Fruit fly (Drosophila melanogaster): ENCODE results near the gene ND-15.
A peak's percentile ranks its signal among the peaks of the same experiment; 100 is the strongest.

The ND-15 gene

dm6 chr2L:131466-132270, 17.1 kb downstream of the ND-15 start, which contains the start of gene Gs1 (continued):
- TF ChIP-seq nom (GFP tag; optimal IDR thresholded peaks at IDR 0.05) (peak; percentile 84), Stat92E (GFP tag; optimal IDR thresholded peaks at IDR 0.05) (peak in 1 of 3 experiments; percentile 48), sug (tag; optimal IDR thresholded peaks at IDR 0.05) (peak; percentile 84), CG12219 (GFP tag; optimal IDR thresholded peaks at IDR 0.05) (peak; percentile 34), Tbp (GFP tag; optimal IDR thresholded peaks at IDR 0.05) (no peak), CG18262 (tag; optimal IDR thresholded peaks at IDR 0.05) (no peak), CG8478 (optimal IDR thresholded peaks at IDR 0.05) (no peak), CG10565 (GFP tag; optimal IDR thresholded peaks at IDR 0.05) (no peak), cas (GFP tag; IDR thresholded peaks at IDR 0.05) (no peak), CG17385 (GFP tag; optimal IDR thresholded peaks at IDR 0.05) (peak; percentile 58), Lhr (GFP tag; optimal IDR thresholded peaks at IDR 0.05) (no peak), CG13775 (GFP tag; optimal IDR thresholded peaks at IDR 0.05) (no peak), sens-2 (GFP tag; IDR thresholded peaks at IDR 0.05) (peak; percentile 4; the same call in 1 of the 2 replicates), CG3407 (GFP tag; optimal IDR thresholded peaks at IDR 0.05) (peak; percentile 16), PHDP (tag; optimal IDR thresholded peaks at IDR 0.05) (peak; percentile 20), lilli (GFP tag; optimal IDR thresholded peaks at IDR 0.05) (peak; percentile 14), chif (GFP tag; optimal IDR thresholded peaks at IDR 0.05) (no peak), CG3281 (GFP tag; optimal IDR thresholded peaks at IDR 0.05) (peak; percentile 9), Blimp-1 (GFP tag; optimal IDR thresholded peaks at IDR 0.05) (peak; percentile 87), Spps (tag; optimal IDR thresholded peaks at IDR 0.05) (no peak), H2.0 (GFP tag; IDR thresholded peaks at IDR 0.05) (no peak), nerfin-1 (tag; optimal IDR thresholded peaks at IDR 0.05) (no peak), Deaf1 (tag; optimal IDR thresholded peaks at IDR 0.05) (peak; percentile 98), caup (GFP tag; optimal IDR thresholded peaks at IDR 0.05; ENCODE audit: severe bottlenecking) (peak; percentile 60), CG12391 (tag; optimal IDR thresholded peaks at IDR 0.05) (no peak), cwo (GFP tag; optimal IDR thresholded peaks at IDR 0.05) (peak; percentile 61), tin (GFP tag; optimal IDR thresholded peaks at IDR 0.05) (no peak), CG32767 (GFP tag; IDR thresholded peaks at IDR 0.05) (peak; percentile 49; the same call in 1 of the 2 replicates), ap (GFP tag; IDR thresholded peaks at IDR 0.05) (no peak), CG31441 (GFP tag; IDR thresholded peaks at IDR 0.05) (no peak; the same call in 1 of the 2 replicates), CG6175 (GFP tag; IDR thresholded peaks at IDR 0.05) (peak; percentile 96), CG34224 (GFP tag; IDR thresholded peaks at IDR 0.05; ENCODE audit: partially characterized antibody) (peak; percentile 68; the same call in 2 of the 3 replicates), CG7745 (tag; optimal IDR thresholded peaks at IDR 0.05) (no peak), her (GFP tag; optimal IDR thresholded peaks at IDR 0.05) (peak; percentile 30), Rfx (GFP tag; IDR thresholded peaks at IDR 0.05) (peak; percentile 46; the same call in 1 of the 2 replicates), CG8359 (GFP tag; optimal IDR thresholded peaks at IDR 0.05; ENCODE audit: borderline replicate concordance) (peak; percentile 17), CTCF (GFP tag; optimal IDR thresholded peaks at IDR 0.05) (peak; percentile 41), CG8281 (tag; optimal IDR thresholded peaks at IDR 0.05) (no peak), Usf (GFP tag; optimal IDR thresholded peaks at IDR 0.05) (no peak), CG16813 (GFP tag; IDR thresholded peaks at IDR 0.05; ENCODE audit: partially characterized antibody) (no peak), CG11695 (GFP tag; IDR thresholded peaks at IDR 0.05) (0 out of 3 replicates have a peak, but pooled peaks have one; percentile 40), Pdp1 (GFP tag; optimal IDR thresholded peaks at IDR 0.05) (peak in 1 of 2 experiments; percentile 56), rib (GFP tag; IDR thresholded peaks at IDR 0.05) (no peak), CG9609 (GFP tag; optimal IDR thresholded peaks at IDR 0.05) (no peak), lola (GFP tag; optimal IDR thresholded peaks at IDR 0.05) (no peak), z (GFP tag; IDR thresholded peaks at IDR 0.05) (no peak), crol (GFP tag; IDR thresholded peaks at IDR 0.05) (peak; percentile 32; the same call in 1 of the 2 replicates), CoRest (tag; optimal IDR thresholded peaks at IDR 0.05) (no peak)
